Worm (Caenorhabditis elegans) whole organism, mixed stage, embryonic: ENCODE measurements around the gene ced-10.
A peak's percentile ranks its signal among the peaks of the same experiment; 100 is the strongest.

ENCODE experiments used
- M03D4.4 ChIP-seq: sonication (generic microtip); optimal IDR thresholded peaks from 2 replicates; lab custom pipeline; 2017; ENCODE audit warnings: mild to moderate bottlenecking, missing genetic modification characterization, missing compliant biosample characterization
- bed-3 ChIP-seq: fragments of 200-800 bp; sonication (Bioruptor generic); optimal IDR thresholded peaks from 3 replicates; lab custom pipeline; 2018; ENCODE audit warnings: mild to moderate bottlenecking, missing genetic modification characterization, moderate library complexity, missing compliant biosample characterization
- blmp-1 ChIP-seq: fragments of 150-350 bp; optimal IDR thresholded peaks from 2 replicates; lab custom pipeline; 2014; ENCODE audit warnings: missing biosample characterization, missing genetic modification characterization
- ceh-39 ChIP-seq: fragments of 150-350 bp; optimal IDR thresholded peaks from 2 replicates; lab custom pipeline; 2014; ENCODE audit warnings: missing biosample characterization, missing genetic modification characterization
- ceh-43 ChIP-seq: fragments of 200-800 bp; sonication (Bioruptor generic); optimal IDR thresholded peaks from 2 replicates; lab custom pipeline; 2018; ENCODE audit warnings: mild to moderate bottlenecking, missing genetic modification characterization, moderate library complexity, missing compliant biosample characterization
- ceh-83 ChIP-seq: fragments of 200-800 bp; sonication (Bioruptor generic); optimal IDR thresholded peaks from 2 replicates; lab custom pipeline; 2018; ENCODE audit warnings: mild to moderate bottlenecking, missing genetic modification characterization, missing compliant biosample characterization
- ces-1 ChIP-seq: fragments of 150-350 bp; optimal IDR thresholded peaks from 2 replicates; lab custom pipeline; 2014; ENCODE audit warnings: missing biosample characterization, missing genetic modification reagents, missing genetic modification characterization
- cnd-1 ChIP-seq: fragments of 200-800 bp; sonication (Bioruptor generic); optimal IDR thresholded peaks from 2 replicates; lab custom pipeline; 2018; ENCODE audit warnings: mild to moderate bottlenecking, missing genetic modification characterization, missing compliant biosample characterization
- drap-1 ChIP-seq: fragments of 200-800 bp; sonication (Bioruptor generic); optimal IDR thresholded peaks from 3 replicates; lab custom pipeline; 2018; ENCODE audit warnings: mild to moderate bottlenecking, missing genetic modification characterization, missing compliant biosample characterization
- elt-1 ChIP-seq: sonication (generic microtip); optimal IDR thresholded peaks from 2 replicates; lab custom pipeline; 2017; ENCODE audit warnings: missing genetic modification characterization, mild to moderate bottlenecking, missing compliant biosample characterization, antibody characterized with exemption, moderate library complexity, borderline replicate concordance; ENCODE audit not compliant: insufficient read depth
- elt-3 ChIP-seq: fragments of 150-350 bp; optimal IDR thresholded peaks from 2 replicates; lab custom pipeline; 2014; ENCODE audit warnings: missing biosample characterization, missing genetic modification characterization
- ham-2 ChIP-seq: fragments of 200-800 bp; sonication (Bioruptor generic); optimal IDR thresholded peaks from 2 replicates; lab custom pipeline; 2018; ENCODE audit warnings: mild to moderate bottlenecking, missing genetic modification characterization, missing compliant biosample characterization
- hlh-1 ChIP-seq: fragments of 150-350 bp; optimal IDR thresholded peaks from 2 replicates; lab custom pipeline; 2014; ENCODE audit warnings: missing biosample characterization, missing genetic modification reagents, missing genetic modification characterization
- lin-13 ChIP-seq: fragments of 150-350 bp; optimal IDR thresholded peaks from 2 replicates; lab custom pipeline; 2014; ENCODE audit warnings: missing biosample characterization, missing genetic modification characterization
- lin-32 ChIP-seq: fragments of 200-800 bp; sonication (Bioruptor generic); optimal IDR thresholded peaks from 2 replicates; lab custom pipeline; 2018; ENCODE audit warnings: mild to moderate bottlenecking, missing genetic modification characterization, missing compliant biosample characterization
- lsy-2 ChIP-seq: fragments of 150-350 bp; optimal IDR thresholded peaks from 2 replicates; lab custom pipeline; 2014; ENCODE audit warnings: missing biosample characterization, missing genetic modification characterization
- mab-5 ChIP-seq: fragments of 150-350 bp; optimal IDR thresholded peaks from 2 replicates; lab custom pipeline; 2014; ENCODE audit warnings: missing biosample characterization, missing genetic modification characterization
- mep-1 ChIP-seq: fragments of 150-350 bp; optimal IDR thresholded peaks from 2 replicates; lab custom pipeline; 2017; ENCODE audit warnings: missing biosample characterization, missing genetic modification reagents, missing genetic modification characterization, inconsistent platforms
- mls-2 ChIP-seq: sonication (generic microtip); optimal IDR thresholded peaks from 2 replicates; lab custom pipeline; 2016; ENCODE audit warnings: mild to moderate bottlenecking, missing genetic modification characterization, moderate library complexity, missing compliant biosample characterization
- nhr-12 ChIP-seq: fragments of 150-350 bp; optimal IDR thresholded peaks from 2 replicates; lab custom pipeline; 2014; ENCODE audit warnings: missing biosample characterization, missing genetic modification characterization
- nhr-2 ChIP-seq: fragments of 150-350 bp; optimal IDR thresholded peaks from 2 replicates; lab custom pipeline; 2014; ENCODE audit warnings: missing biosample characterization, missing genetic modification characterization
- nhr-237 ChIP-seq: fragments of 150-350 bp; optimal IDR thresholded peaks from 2 replicates; lab custom pipeline; 2014; ENCODE audit warnings: missing biosample characterization, missing genetic modification characterization
- nhr-28 ChIP-seq: fragments of 150-350 bp; optimal IDR thresholded peaks from 2 replicates; lab custom pipeline; 2014; ENCODE audit warnings: missing biosample characterization, missing genetic modification characterization
- nhr-76 ChIP-seq: sonication (generic microtip); optimal IDR thresholded peaks from 2 replicates; lab custom pipeline; 2017; ENCODE audit warnings: missing biosample characterization, missing genetic modification characterization
- pha-4 ChIP-seq: fragments of 150-350 bp; optimal IDR thresholded peaks from 2 replicates; lab custom pipeline; 2018; ENCODE audit warnings: missing biosample characterization, missing genetic modification reagents, missing genetic modification characterization
- sem-2 ChIP-seq: fragments of 200-800 bp; sonication (Bioruptor generic); optimal IDR thresholded peaks from 2 replicates; lab custom pipeline; 2018; ENCODE audit warnings: mild to moderate bottlenecking, missing genetic modification characterization, missing compliant biosample characterization
- snpc-4 ChIP-seq: fragments of 150-350 bp; optimal IDR thresholded peaks from 2 replicates; lab custom pipeline; 2014; ENCODE audit warnings: missing biosample characterization, missing genetic modification characterization
- sptf-1 ChIP-seq: sonication (generic microtip); optimal IDR thresholded peaks from 2 replicates; lab custom pipeline; 2017; ENCODE audit warnings: mild to moderate bottlenecking, missing genetic modification characterization, moderate library complexity, missing compliant biosample characterization
- tbx-8 ChIP-seq: fragments of 200-800 bp; sonication (Bioruptor generic); optimal IDR thresholded peaks from 2 replicates; lab custom pipeline; 2018; ENCODE audit warnings: mild to moderate bottlenecking, missing genetic modification characterization, moderate library complexity, missing compliant biosample characterization
- unc-120 ChIP-seq: sonication (generic microtip); optimal IDR thresholded peaks from 2 replicates; lab custom pipeline; 2017; ENCODE audit warnings: missing genetic modification characterization, missing compliant biosample characterization; ENCODE audit not compliant: poor library complexity, severe bottlenecking
- unc-39 ChIP-seq: fragments of 150-350 bp; optimal IDR thresholded peaks from 2 replicates; lab custom pipeline; 2014; ENCODE audit warnings: missing biosample characterization, missing genetic modification characterization
- unc-62 ChIP-seq: fragments of 150-350 bp; optimal IDR thresholded peaks from 2 replicates; lab custom pipeline; 2014; ENCODE audit warnings: missing biosample characterization, missing genetic modification reagents, missing genetic modification characterization
- zip-8 ChIP-seq: fragments of 150-350 bp; optimal IDR thresholded peaks from 2 replicates; lab custom pipeline; 2014; ENCODE audit warnings: missing biosample characterization, missing genetic modification characterization
- ztf-11 ChIP-seq: fragments of 150-350 bp; optimal IDR thresholded peaks from 2 replicates; lab custom pipeline; 2014; ENCODE audit warnings: missing biosample characterization, missing genetic modification characterization

Gene ced-10

ce11 chrIV:3532167-3532566 is 22.8 kb upstream of the ced-10 start, which contains the start of gene M57.1:
Gene M57.1, plus strand, starts transcription at chrIV:3532467.
- no peak for TF ChIP-seq tbx-8 (GFP tag; lab: Kevin White, UChicago)
- TF ChIP-seq nhr-76 (tag; lab: Kevin White, UChicago) = no peak
- no peak for TF ChIP-seq snpc-4 (tag; lab: Kevin White, UChicago)
- no peak for TF ChIP-seq mls-2 (tag; lab: Kevin White, UChicago)
- no peak for TF ChIP-seq blmp-1 (tag; lab: Kevin White, UChicago)
- no peak for TF ChIP-seq M03D4.4 (tag; lab: Kevin White, UChicago)
- no peak for TF ChIP-seq ces-1 (GFP tag; lab: Kevin White, UChicago)
- TF ChIP-seq ceh-39 (tag; lab: Kevin White, UChicago) = no peak

ce11 chrIV:3531535-3531934 is 22.2 kb upstream of the ced-10 start:
- TF ChIP-seq ceh-43 (GFP tag; lab: Kevin White, UChicago) (no peak), ces-1 (GFP tag; lab: Kevin White, UChicago) (no peak), sem-2 (GFP tag; lab: Kevin White, UChicago) (no peak), unc-120 (tag; lab: Kevin White, UChicago) (no peak), pha-4 (no peak), sptf-1 (no peak), M03D4.4 (tag; lab: Kevin White, UChicago) (no peak)

- TF ChIP-seq nhr-237 = no peak
Measured at ce11 chrIV:3527878-3528277, 18.6 kb upstream of the ced-10 start.

ce11 chrIV:3526831-3527404 is 17.6 kb upstream of the ced-10 start, which contains the start of gene M57.2:
Gene M57.2, plus strand, starts transcription at chrIV:3527354.
- TF ChIP-seq lin-13 (tag; lab: Kevin White, UChicago) = no peak
- TF ChIP-seq nhr-2 (tag; lab: Kevin White, UChicago) = no peak
- TF ChIP-seq zip-8 (tag; lab: Kevin White, UChicago) = peak; percentile 3
- TF ChIP-seq M03D4.4 (tag; lab: Kevin White, UChicago) = no peak
- TF ChIP-seq mls-2 (tag; lab: Kevin White, UChicago) = no peak
- TF ChIP-seq bed-3 = no peak

- no peak for TF ChIP-seq ceh-39 (tag; lab: Kevin White, UChicago)
- TF ChIP-seq nhr-237 = no peak
- no peak for TF ChIP-seq mls-2 (tag; lab: Kevin White, UChicago)
- TF ChIP-seq mab-5 (tag; lab: Kevin White, UChicago) = no peak
- no peak for TF ChIP-seq mep-1 (tag; lab: Kevin White, UChicago)
- TF ChIP-seq ceh-43 (GFP tag; lab: Kevin White, UChicago) = no peak
Measured at ce11 chrIV:3526144-3526797, 16.9 kb upstream of the ced-10 start.

- TF ChIP-seq bed-3 = peak; percentile 57
- peak; percentile 90 for TF ChIP-seq sptf-1
- no peak for TF ChIP-seq ztf-11 (tag; lab: Kevin White, UChicago)
- peak; percentile 67 for TF ChIP-seq ham-2 (GFP tag; lab: Kevin White, UChicago)
- no peak for TF ChIP-seq ceh-39 (tag; lab: Kevin White, UChicago)
- no peak for TF ChIP-seq ces-1 (GFP tag; lab: Kevin White, UChicago)
- no peak for TF ChIP-seq nhr-12 (tag; lab: Kevin White, UChicago)
- no peak for TF ChIP-seq elt-3
- TF ChIP-seq snpc-4 (tag; lab: Kevin White, UChicago) = no peak
- TF ChIP-seq hlh-1 (tag; lab: Kevin White, UChicago) = no peak
- TF ChIP-seq mep-1 (tag; lab: Kevin White, UChicago) = no peak
- no peak for TF ChIP-seq nhr-237
- TF ChIP-seq tbx-8 (GFP tag; lab: Kevin White, UChicago) = peak; percentile 54
- TF ChIP-seq nhr-76 (tag; lab: Kevin White, UChicago) = no peak
- peak; percentile 83 for TF ChIP-seq cnd-1 (tag; lab: Kevin White, UChicago)
- peak; percentile 74 for TF ChIP-seq unc-120 (tag; lab: Kevin White, UChicago)
- peak; percentile 17 for TF ChIP-seq unc-62
- TF ChIP-seq nhr-28 (tag; lab: Kevin White, UChicago) = peak; percentile 5
- TF ChIP-seq drap-1 (GFP tag; lab: Kevin White, UChicago) = peak; percentile 88
- TF ChIP-seq M03D4.4 (tag; lab: Kevin White, UChicago) = peak; percentile 89
- TF ChIP-seq lin-13 (tag; lab: Kevin White, UChicago) = no peak
- TF ChIP-seq ceh-83 (GFP tag; lab: Kevin White, UChicago) = peak; percentile 83
- no peak for TF ChIP-seq lsy-2 (tag; lab: Kevin White, UChicago)
- TF ChIP-seq ceh-43 (GFP tag; lab: Kevin White, UChicago) = peak; percentile 75
- no peak for TF ChIP-seq pha-4
- no peak for TF ChIP-seq zip-8 (tag; lab: Kevin White, UChicago)
- TF ChIP-seq mab-5 (tag; lab: Kevin White, UChicago) = no peak
- TF ChIP-seq mls-2 (tag; lab: Kevin White, UChicago) = peak; percentile 88
- TF ChIP-seq blmp-1 (tag; lab: Kevin White, UChicago) = no peak
- no peak for TF ChIP-seq nhr-2 (tag; lab: Kevin White, UChicago)
- peak; percentile 26 for TF ChIP-seq unc-39 (tag; lab: Kevin White, UChicago)
- no peak for TF ChIP-seq elt-1 (tag; lab: Kevin White, UChicago)
- TF ChIP-seq lin-32 = peak; percentile 53
Measured at ce11 chrIV:3524584-3525020, 15.3 kb upstream of the ced-10 start.
